Worm (Caenorhabditis elegans): Measurements from ENCODE around the gene nhr-239.

DNA sequence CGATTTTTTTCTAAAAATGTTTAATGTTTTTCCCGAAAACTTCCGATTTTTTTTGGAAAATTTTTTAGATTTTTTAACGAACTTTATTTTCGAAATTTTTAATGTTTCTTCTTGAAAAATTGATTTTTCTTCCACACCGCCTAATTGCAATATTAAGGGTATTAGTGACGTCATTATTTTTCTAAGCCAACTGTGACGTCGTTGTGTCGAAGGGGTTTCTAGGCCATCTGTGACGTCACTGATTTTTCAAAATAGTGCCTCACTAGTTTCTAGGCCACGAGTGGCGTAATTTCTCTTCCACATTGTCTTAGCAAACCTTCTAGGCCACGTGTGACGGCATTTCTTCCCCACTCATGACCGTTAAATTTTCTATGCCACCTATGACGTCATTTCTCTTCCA, 9.5 kb upstream of the nhr-239 start:
- TF ChIP-seq sea-1 (GFP tag; conservative IDR thresholded peaks at IDR 0.05), result no peak
- TF ChIP-seq hnd-1 (tag; optimal IDR thresholded peaks at IDR 0.05), result no peak
- TF ChIP-seq ceh-13 (GFP tag; optimal IDR thresholded peaks at IDR 0.05), result no peak
- TF ChIP-seq ama-1 (optimal IDR thresholded peaks at IDR 0.05), result no peak
- TF ChIP-seq pes-1 (GFP tag; IDR thresholded peaks at IDR 0.05), result no peak

Measured in whole organism, early embryonic.